Worm (Caenorhabditis elegans): ENCODE data around the gene R160.4.

- TF ChIP-seq ceh-16 (tag; optimal IDR thresholded peaks at IDR 0.05) (no peak), snpc-4 (tag; optimal IDR thresholded peaks at IDR 0.05) (no peak), peb-1 (tag; optimal IDR thresholded peaks at IDR 0.05) (no peak), zag-1 (tag; optimal IDR thresholded peaks at IDR 0.05) (no peak), skn-1 (tag; optimal IDR thresholded peaks at IDR 0.05) (no peak), nhr-11 (tag; optimal IDR thresholded peaks at IDR 0.05) (no peak), aly-2 (tag; optimal IDR thresholded peaks at IDR 0.05) (no peak), Y55F3AM.14 (GFP tag; optimal IDR thresholded peaks at IDR 0.05) (no peak), lin-11 (tag; optimal IDR thresholded peaks at IDR 0.05) (no peak), elt-3 (tag; optimal IDR thresholded peaks at IDR 0.05) (no peak)
Observed at ce11 chrX:4371988-4372387, 3.3 kb upstream of the R160.4 start, which contains the start of gene R160.14.
